Worm (Caenorhabditis elegans): Measurements from ENCODE around the gene R11D1.7.

Gene R11D1.7

DNA sequence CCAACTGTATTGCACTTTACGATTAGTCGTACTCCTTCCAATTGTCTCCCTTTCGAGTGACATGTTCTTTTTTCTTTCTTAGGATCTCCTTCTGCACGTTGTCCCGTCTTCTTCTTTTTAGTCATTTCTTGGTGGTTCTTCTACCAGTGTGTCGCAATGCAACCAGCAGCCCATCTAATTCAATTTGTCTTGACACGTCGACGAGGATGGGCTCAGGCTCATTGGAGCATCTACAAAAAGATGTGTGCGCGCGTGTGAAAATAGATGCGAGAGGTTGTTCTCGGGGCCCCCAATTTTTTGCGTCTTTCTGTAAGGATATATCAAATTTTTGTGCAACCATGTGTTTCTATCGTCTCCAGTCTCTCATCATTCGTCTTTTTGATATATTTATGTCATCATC is 18.2 kb upstream of the R11D1.7 start:
- TF ChIP-seq ZK546.5 (tag; optimal IDR thresholded peaks at IDR 0.05): no peak
- peak; percentile 47 for TF ChIP-seq crh-2 (tag; optimal IDR thresholded peaks at IDR 0.05)
- TF ChIP-seq zag-1 (tag; optimal IDR thresholded peaks at IDR 0.05): peak; percentile 48

ce11 chrV:12704077-12704476 is 15.7 kb upstream of the R11D1.7 start, which contains the start of gene R11D1.1:
Gene R11D1.1 (plus strand): TSS chrV:12704377.
- TF ChIP-seq ztf-11 (tag; optimal IDR thresholded peaks at IDR 0.05): no peak
- no peak for TF ChIP-seq nhr-77 (tag; optimal IDR thresholded peaks at IDR 0.05)
- no peak for TF ChIP-seq zag-1 (tag; optimal IDR thresholded peaks at IDR 0.05)
- TF ChIP-seq nhr-12 (tag; optimal IDR thresholded peaks at IDR 0.05): no peak
- no peak for TF ChIP-seq elt-1 (tag; optimal IDR thresholded peaks at IDR 0.05)
- no peak for TF ChIP-seq nhr-237 (tag; optimal IDR thresholded peaks at IDR 0.05)
- TF ChIP-seq nhr-23 (tag; optimal IDR thresholded peaks at IDR 0.05): no peak
- no peak for TF ChIP-seq fos-1 (tag; optimal IDR thresholded peaks at IDR 0.05)
- no peak for TF ChIP-seq dmd-4 (tag; optimal IDR thresholded peaks at IDR 0.05)
- TF ChIP-seq egl-27 (tag; optimal IDR thresholded peaks at IDR 0.05): no peak

- TF ChIP-seq nhr-11 (tag; optimal IDR thresholded peaks at IDR 0.05): no peak
These were observed 13.3 kb upstream of the R11D1.7 start for ce11 chrV:12706511-12706910.

DNA sequence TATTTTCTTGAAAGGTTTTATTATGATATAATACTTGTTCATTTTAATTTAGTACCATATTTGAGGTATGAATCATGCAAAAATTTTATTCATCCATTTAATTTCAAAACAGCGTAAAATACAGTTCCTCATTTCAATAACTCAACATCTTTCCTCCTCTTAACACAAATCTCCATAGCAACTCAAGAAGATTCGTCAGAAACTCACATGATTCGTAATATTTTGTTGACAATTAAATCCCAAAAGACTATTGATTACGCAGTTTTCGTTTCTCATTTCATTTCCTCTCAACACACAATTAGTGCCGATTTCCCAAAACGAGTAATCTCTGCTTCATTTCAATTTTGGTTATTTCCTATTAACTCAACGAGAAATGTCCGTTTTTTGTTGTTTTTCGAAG is 11.5 kb upstream of the R11D1.7 start, which contains the start of gene R11D1.2:
Gene R11D1.2, plus strand, starts transcription at position 301 of the 400 bp plus-strand sequence.
- TF ChIP-seq ama-1 (optimal IDR thresholded peaks at IDR 0.05) (no peak), ztf-11 (tag; optimal IDR thresholded peaks at IDR 0.05) (no peak), lin-13 (GFP tag; optimal IDR thresholded peaks at IDR 0.05) (no peak), F13H6.1 (tag; optimal IDR thresholded peaks at IDR 0.05) (no peak), egl-27 (tag; optimal IDR thresholded peaks at IDR 0.05) (no peak), ceh-16 (tag; optimal IDR thresholded peaks at IDR 0.05) (no peak), elt-1 (tag; optimal IDR thresholded peaks at IDR 0.05) (no peak), sem-4 (tag; optimal IDR thresholded peaks at IDR 0.05) (no peak), nhr-6 (tag; optimal IDR thresholded peaks at IDR 0.05) (no peak)

- TF ChIP-seq sem-4 (tag; optimal IDR thresholded peaks at IDR 0.05) (no peak), ZK546.5 (tag; optimal IDR thresholded peaks at IDR 0.05) (no peak), unc-55 (GFP tag; optimal IDR thresholded peaks at IDR 0.05) (no peak), unc-62 (GFP tag; optimal IDR thresholded peaks at IDR 0.05) (no peak), gmeb-1 (tag; optimal IDR thresholded peaks at IDR 0.05) (no peak), mdl-1 (tag; optimal IDR thresholded peaks at IDR 0.05) (no peak), nhr-237 (tag; optimal IDR thresholded peaks at IDR 0.05) (no peak), elt-1 (tag; optimal IDR thresholded peaks at IDR 0.05) (no peak)
These were observed 7.8 kb upstream of the R11D1.7 start, which contains the start of gene R11D1.3 for ce11 chrV:12711999-12712398. Gene R11D1.3 (minus strand): TSS chrV:12712099.

DNA sequence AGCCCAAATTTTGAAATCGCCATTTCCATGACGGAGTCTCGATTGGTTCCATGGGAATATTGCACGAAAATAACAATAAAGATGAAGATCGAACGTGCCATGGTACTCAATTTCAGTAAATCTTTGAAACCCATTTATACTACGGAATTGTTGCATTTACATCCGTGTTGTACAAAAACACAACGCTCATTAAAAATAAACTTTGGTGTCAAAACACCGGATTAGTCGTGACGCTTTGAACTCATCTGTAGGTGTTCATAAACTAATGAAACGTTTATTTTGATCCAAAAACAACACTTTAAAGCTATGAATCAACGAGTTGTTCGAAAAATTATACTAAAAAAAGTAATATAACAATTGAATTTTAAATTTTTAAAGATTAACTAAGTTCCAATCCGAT is 5.7 kb upstream of the R11D1.7 start, which contains the start of gene R11D1.4:
Gene R11D1.4, minus strand, starts transcription at position 101 of the 400 bp plus-strand sequence.
- TF ChIP-seq sma-9 (GFP tag; optimal IDR thresholded peaks at IDR 0.05) (no peak), sma-9 (tag; optimal IDR thresholded peaks at IDR 0.05) (no peak), C34F6.9 (tag; optimal IDR thresholded peaks at IDR 0.05) (no peak), nhr-25 (tag; optimal IDR thresholded peaks at IDR 0.05) (no peak)

ce11 chrV:12716447-12716846 is 3.4 kb upstream of the R11D1.7 start, which contains the start of gene str-178:
Gene str-178 (minus strand): TSS chrV:12716547.
- TF ChIP-seq gmeb-1 (tag; optimal IDR thresholded peaks at IDR 0.05) (no peak), sma-3 (GFP tag; optimal IDR thresholded peaks at IDR 0.05) (no peak), elt-3 (tag; optimal IDR thresholded peaks at IDR 0.05) (no peak), unc-55 (GFP tag; optimal IDR thresholded peaks at IDR 0.05) (no peak), unc-39 (tag; optimal IDR thresholded peaks at IDR 0.05) (no peak), Y55F3AM.14 (GFP tag; optimal IDR thresholded peaks at IDR 0.05) (no peak), nhr-25 (tag; optimal IDR thresholded peaks at IDR 0.05) (no peak), sma-9 (GFP tag; optimal IDR thresholded peaks at IDR 0.05) (no peak), sma-9 (tag; optimal IDR thresholded peaks at IDR 0.05) (no peak), ceh-16 (tag; optimal IDR thresholded peaks at IDR 0.05) (no peak), nhr-10 (tag; optimal IDR thresholded peaks at IDR 0.05) (no peak), nhr-237 (tag; optimal IDR thresholded peaks at IDR 0.05) (no peak), snpc-4 (tag; optimal IDR thresholded peaks at IDR 0.05) (no peak)
